Worm (Caenorhabditis elegans) whole organism, L4/young adult: ENCODE results near the gene C10A4.1.

Experiments
- W03F9.2 ChIP-seq: fragments of 150-350 bp; optimal IDR thresholded peaks from 2 replicates; lab custom pipeline; 2014; ENCODE audit warnings: missing biosample characterization, missing genetic modification characterization
- dao-5 ChIP-seq: sonication (generic microtip); optimal IDR thresholded peaks from 2 replicates; lab custom pipeline; 2016; ENCODE audit warnings: missing genotype, missing genetic modification characterization, moderate library complexity, missing compliant biosample characterization
- him-1 ChIP-seq: sonication (generic microtip); optimal IDR thresholded peaks from 2 replicates; lab custom pipeline; 2016; ENCODE audit warnings: missing genotype, missing genetic modification reagents, missing genetic modification characterization, missing compliant biosample characterization

ce11 chrX:7431165-7431564 lies 15.0 kb downstream of the C10A4.1 start, which contains the start of gene clc-2:
- TF ChIP-seq him-1 (tag; lab: Kevin White, UChicago) (no peak), dao-5 (tag; lab: Kevin White, UChicago) (no peak), W03F9.2 (tag; lab: Kevin White, UChicago) (no peak)
